Worm (Caenorhabditis elegans): ENCODE measurements around the gene dep-1.

DNA sequence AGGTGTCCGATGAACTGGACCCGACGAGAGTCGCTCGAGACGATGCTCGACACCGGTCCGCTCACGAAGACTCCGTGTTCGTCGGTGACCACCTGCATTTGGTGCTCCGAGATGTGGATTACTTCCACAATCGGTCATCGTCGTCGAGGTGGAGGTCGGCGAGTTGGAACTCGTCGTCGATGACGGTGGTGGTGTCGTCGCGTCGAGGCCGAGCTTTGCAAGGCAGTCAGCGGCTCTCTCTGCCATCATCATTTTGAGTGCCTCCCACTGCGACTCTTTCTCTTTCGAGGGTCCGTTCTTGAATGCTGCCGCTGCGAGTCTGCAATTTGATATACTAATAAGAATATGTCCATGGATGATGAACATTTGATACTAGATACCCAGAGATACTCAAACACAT is 11.9 kb downstream of the dep-1 start:
- TF ChIP-seq nhr-237 (tag; optimal IDR thresholded peaks at IDR 0.05) (no peak), mep-1 (tag; optimal IDR thresholded peaks at IDR 0.05) (no peak), ces-1 (GFP tag; optimal IDR thresholded peaks at IDR 0.05) (no peak), nhr-76 (tag; optimal IDR thresholded peaks at IDR 0.05) (no peak), lin-13 (tag; optimal IDR thresholded peaks at IDR 0.05) (no peak), snpc-4 (tag; optimal IDR thresholded peaks at IDR 0.05) (no peak), unc-62 (GFP tag; optimal IDR thresholded peaks at IDR 0.05) (no peak)

Data from whole organism, mixed stage, embryonic.